Worm (Caenorhabditis elegans) whole organism, L2 larva: ENCODE data around the gene erh-2.

ENCODE experiments used
- elt-3 ChIP-seq: sonication (generic microtip); optimal IDR thresholded peaks from 2 replicates; lab custom pipeline; 2017; ENCODE audit warnings: missing biosample characterization, missing genetic modification characterization
- fos-1 ChIP-seq: fragments of 150-350 bp; optimal IDR thresholded peaks from 2 replicates; lab custom pipeline; 2014; ENCODE audit warnings: missing biosample characterization, missing genetic modification characterization
- sem-4 ChIP-seq: fragments of 150-350 bp; optimal IDR thresholded peaks from 2 replicates; lab custom pipeline; 2014; ENCODE audit warnings: missing biosample characterization, missing genetic modification reagents, missing genetic modification characterization

- TF ChIP-seq fos-1 (tag; lab: Kevin White, UChicago) (no peak), elt-3 (no peak), sem-4 (no peak)
These were observed 1.9 kb downstream of the erh-2 start for ce11 chrIII:4594762-4595523.
